Worm (Caenorhabditis elegans) whole organism, L2 larva: ENCODE results near the gene esyt-2.

Experiments
- R02D3.7 ChIP-seq: fragments of 150-350 bp; optimal IDR thresholded peaks from 2 replicates; lab custom pipeline; 2014; ENCODE audit warnings: missing biosample characterization, missing genetic modification characterization
- ZK546.5 ChIP-seq: sonication (generic microtip); optimal IDR thresholded peaks from 2 replicates; lab custom pipeline; 2017; ENCODE audit warnings: missing biosample characterization, missing genetic modification characterization
- ama-1 ChIP-seq: fragments of 150-350 bp; optimal IDR thresholded peaks from 2 replicates; lab custom pipeline; 2018; ENCODE audit warnings: inconsistent platforms
- elt-1 ChIP-seq: fragments of 150-350 bp; optimal IDR thresholded peaks from 2 replicates; lab custom pipeline; 2014; ENCODE audit warnings: missing biosample characterization, missing genetic modification characterization
- lin-39 ChIP-seq: fragments of 150-350 bp; optimal IDR thresholded peaks from 2 replicates; lab custom pipeline; 2014; ENCODE audit warnings: missing biosample characterization, missing genetic modification reagents, missing genetic modification characterization
- mdl-1 ChIP-seq, 2 experiments: fragments of 150-350 bp in 1 of 2; sonication (generic microtip) in 1 of 2; optimal IDR thresholded peaks; 2 replicates each; lab custom pipeline; 2017; ENCODE audit warnings: missing biosample characterization in 2 of 2, missing genetic modification characterization in 2 of 2
- nhr-12 ChIP-seq: fragments of 150-350 bp; optimal IDR thresholded peaks from 2 replicates; lab custom pipeline; 2014; ENCODE audit warnings: missing biosample characterization, missing genetic modification characterization
- nhr-25 ChIP-seq: fragments of 150-350 bp; sonication (generic microtip); optimal IDR thresholded peaks from 3 replicates; lab custom pipeline; 2014; ENCODE audit warnings: missing biosample characterization, missing genetic modification characterization
- nhr-77 ChIP-seq: fragments of 150-350 bp; optimal IDR thresholded peaks from 2 replicates; lab custom pipeline; 2014; ENCODE audit warnings: missing biosample characterization, missing genetic modification characterization
- peb-1 ChIP-seq: fragments of 150-350 bp; optimal IDR thresholded peaks from 2 replicates; lab custom pipeline; 2014; ENCODE audit warnings: missing biosample characterization, missing genetic modification characterization
- sma-9 ChIP-seq, 2 experiments: fragments of 150-350 bp in 1 of 2; sonication (generic microtip) in 1 of 2; optimal IDR thresholded peaks; 2 replicates each; lab custom pipeline; 2014 to 2016; ENCODE audit warnings: missing genetic modification characterization in 2 of 2, mild to moderate bottlenecking in 1 of 2, missing biosample characterization in 1 of 2, missing compliant biosample characterization in 1 of 2, missing genetic modification reagents in 1 of 2, moderate library complexity in 1 of 2
- unc-62 ChIP-seq: fragments of 150-350 bp; optimal IDR thresholded peaks from 2 replicates; lab custom pipeline; 2014; ENCODE audit warnings: missing biosample characterization, missing genetic modification reagents, missing genetic modification characterization
- ztf-1 ChIP-seq: fragments of 200-800 bp; sonication (Bioruptor generic); conservative IDR thresholded peaks from 2 replicates; pipeline ENCODE4 v1.3.6; 2022; ENCODE audit warnings: missing genetic modification characterization, missing compliant biosample characterization
- ztf-11 ChIP-seq: sonication (generic microtip); optimal IDR thresholded peaks from 2 replicates; lab custom pipeline; 2017; ENCODE audit warnings: missing biosample characterization, missing genetic modification characterization

DNA sequence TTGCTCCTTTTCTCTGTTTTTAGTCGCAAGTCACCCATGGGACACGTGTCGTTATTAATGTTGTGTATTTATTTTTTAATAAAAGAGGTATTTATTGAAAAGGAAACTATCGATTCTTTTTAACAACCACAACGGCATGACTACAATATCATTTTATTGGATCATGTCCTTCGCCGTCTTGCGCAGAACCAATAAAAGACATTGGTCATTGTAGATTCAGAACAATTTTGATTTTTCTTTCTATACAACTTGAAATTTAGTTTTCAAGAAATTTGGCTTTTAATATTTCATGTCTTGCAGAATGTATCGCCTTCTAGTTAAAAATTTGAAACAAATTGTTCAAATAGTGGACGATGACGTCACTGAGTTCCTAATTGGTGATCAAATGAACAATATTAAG lies 20.7 kb upstream of the esyt-2 start, which contains the start of gene amdh-1:
- TF ChIP-seq nhr-25 (tag; lab: Kevin White, UChicago) (no peak), peb-1 (tag; lab: Kevin White, UChicago) (no peak), nhr-77 (tag; lab: Kevin White, UChicago) (no peak), ZK546.5 (tag; lab: Kevin White, UChicago) (no peak), ama-1 (lab: Kevin White, UChicago) (no peak), mdl-1 (tag; optimal IDR thresholded peaks at IDR 0.05; lab: Kevin White, UChicago) (no peak), R02D3.7 (no peak), unc-62 (GFP tag; lab: Kevin White, UChicago) (no peak), nhr-12 (tag; lab: Kevin White, UChicago) (no peak), sma-9 (GFP tag; optimal IDR thresholded peaks at IDR 0.05; lab: Kevin White, UChicago) (no peak), sma-9 (tag; optimal IDR thresholded peaks at IDR 0.05; lab: Kevin White, UChicago) (no peak), ztf-11 (tag; lab: Kevin White, UChicago) (no peak), ztf-1 (GFP tag; lab: Robert Waterston, UW) (no peak), lin-39 (tag; lab: Kevin White, UChicago) (no peak), elt-1 (tag; lab: Kevin White, UChicago) (no peak)
